Fruit fly (Drosophila melanogaster) whole organism, wandering third instar larva: ENCODE measurements around the gene Ugt37A2.

Experiments used
- Abd-B ChIP-seq: fragments of >200 bp; optimal IDR thresholded peaks from 2 replicates; lab custom pipeline; 2017; ENCODE audit warnings: missing biosample characterization, missing genetic modification characterization
- CG32264 ChIP-seq: fragments of 200-800 bp; sonication (Bioruptor generic); optimal IDR thresholded peaks from 2 replicates; lab custom pipeline; 2016; ENCODE audit warnings: missing biosample characterization, missing genetic modification characterization
- CG9705 ChIP-seq: fragments of 200-800 bp; sonication (Bioruptor generic); optimal IDR thresholded peaks from 2 replicates; lab custom pipeline; 2018; ENCODE audit warnings: missing biosample characterization, mild to moderate bottlenecking, missing genetic modification characterization
- CrebA ChIP-seq: fragments of 200-800 bp; sonication (Bioruptor generic); optimal IDR thresholded peaks from 2 replicates; lab custom pipeline; 2016; ENCODE audit warnings: missing biosample characterization, mild to moderate bottlenecking, missing genetic modification characterization, borderline replicate concordance
- Dfd ChIP-seq: fragments of >200 bp; optimal IDR thresholded peaks from 2 replicates; lab custom pipeline; 2017; ENCODE audit warnings: missing biosample characterization, missing genetic modification characterization
- Dif ChIP-seq: fragments of 200-275, 200-300 bp; sonication (Bioruptor generic); optimal IDR thresholded peaks from 2 replicates; lab custom pipeline; 2018; ENCODE audit warnings: missing biosample characterization, missing genetic modification characterization; ENCODE audit not compliant: partially characterized antibody
- GATAd ChIP-seq: sonication (Bioruptor generic); optimal IDR thresholded peaks from 2 replicates; lab custom pipeline; 2016; ENCODE audit warnings: missing biosample characterization, missing genetic modification characterization
- HLH106 ChIP-seq: fragments of 200-800 bp; optimal IDR thresholded peaks from 3 replicates; lab custom pipeline; 2019; ENCODE audit warnings: missing biosample characterization, mild to moderate bottlenecking, missing genetic modification characterization, moderate library complexity
- Hnf4 ChIP-seq: fragments of 200-800 bp; sonication (Bioruptor generic); optimal IDR thresholded peaks from 2 replicates; lab custom pipeline; 2016; ENCODE audit warnings: missing biosample characterization, mild to moderate bottlenecking, missing genetic modification characterization
- Hr78 ChIP-seq: fragments of >200 bp; optimal IDR thresholded peaks from 2 replicates; lab custom pipeline; 2017; ENCODE audit warnings: missing biosample characterization, missing genetic modification characterization
- Hr83 ChIP-seq: fragments of 200-300 bp; sonication (Bioruptor generic); optimal IDR thresholded peaks from 2 replicates; lab custom pipeline; 2016; ENCODE audit warnings: missing biosample characterization, mild to moderate bottlenecking, missing genetic modification characterization, moderate library complexity; ENCODE audit not compliant: poor library complexity, severe bottlenecking
- Jra ChIP-seq: sonication (Bioruptor generic); optimal IDR thresholded peaks from 2 replicates; lab custom pipeline; 2016; ENCODE audit warnings: missing biosample characterization, missing genetic modification characterization
- Mio ChIP-seq: sonication (Bioruptor generic); optimal IDR thresholded peaks from 2 replicates; lab custom pipeline; 2016; ENCODE audit warnings: missing biosample characterization, missing genetic modification characterization
- Myc ChIP-seq: fragments of >200 bp; optimal IDR thresholded peaks from 2 replicates; lab custom pipeline; 2017
- N ChIP-seq: fragments of >200 bp; optimal IDR thresholded peaks from 2 replicates; lab custom pipeline; 2018; ENCODE audit warnings: missing biosample characterization, missing external identifiers, missing genetic modification characterization
- OdsH ChIP-seq: fragments of 200-800 bp; sonication (Bioruptor generic); optimal IDR thresholded peaks from 2 replicates; lab custom pipeline; 2016; ENCODE audit warnings: missing biosample characterization, mild to moderate bottlenecking, missing genetic modification characterization
- Rel ChIP-seq, 2 experiments: fragments of 200-800 bp; sonication (Bioruptor generic) in 1 of 2; optimal IDR thresholded peaks; 2 replicates in 1 of 2; 3 replicates in 1 of 2; lab custom pipeline; 2016 to 2019; ENCODE audit warnings: mild to moderate bottlenecking in 2 of 2, missing biosample characterization in 2 of 2, missing genetic modification characterization in 2 of 2, moderate library complexity in 1 of 2
- Sp1 ChIP-seq: fragments of 200-800 bp; sonication (Bioruptor generic); optimal IDR thresholded peaks from 3 replicates; lab custom pipeline; 2019; ENCODE audit warnings: missing biosample characterization, mild to moderate bottlenecking, missing genetic modification characterization, moderate library complexity
- Vsx2 ChIP-seq: fragments of 200-300, 225-300 bp; sonication (Bioruptor generic); optimal IDR thresholded peaks from 2 replicates; lab custom pipeline; 2018; ENCODE audit warnings: missing biosample characterization, missing genetic modification characterization; ENCODE audit not compliant: partially characterized antibody
- br ChIP-seq: fragments of 200-800 bp; sonication (Bioruptor generic); optimal IDR thresholded peaks from 2 replicates; lab custom pipeline; 2016; ENCODE audit warnings: missing biosample characterization, missing genetic modification characterization
- brk ChIP-seq: fragments of 200-800 bp; sonication (Bioruptor generic); optimal IDR thresholded peaks from 2 replicates; lab custom pipeline; 2016; ENCODE audit warnings: missing biosample characterization, mild to moderate bottlenecking, missing genetic modification characterization
- dl ChIP-seq, 2 experiments: fragments of 175-275, 200-275 bp in 1 of 2; fragments of 200-275 bp in 1 of 2; sonication (Bioruptor generic); optimal IDR thresholded peaks; lab custom pipeline; 2018; ENCODE audit warnings: mild to moderate bottlenecking in 2 of 2, missing biosample characterization in 2 of 2, missing genetic modification characterization in 2 of 2, moderate library complexity in 2 of 2; ENCODE audit not compliant: partially characterized antibody in 2 of 2, insufficient read depth in 1 of 2
- dmrt93B ChIP-seq: fragments of 200-800 bp; sonication (Bioruptor generic); optimal IDR thresholded peaks from 2 replicates; lab custom pipeline; 2018; ENCODE audit warnings: missing biosample characterization, mild to moderate bottlenecking, missing genetic modification characterization
- ey ChIP-seq: fragments of 200-800 bp; sonication (Bioruptor generic); optimal IDR thresholded peaks from 2 replicates; lab custom pipeline; 2016; ENCODE audit warnings: missing biosample characterization, missing genetic modification characterization
- foxo ChIP-seq, 2 experiments: fragments of 200-800 bp; sonication (Bioruptor generic); optimal IDR thresholded peaks; 2 replicates in 1 of 2; 3 replicates in 1 of 2; lab custom pipeline; 2016 to 2017; ENCODE audit warnings: missing biosample characterization in 2 of 2, missing genetic modification characterization in 2 of 2
- fru ChIP-seq: fragments of 200-800 bp; sonication (Bioruptor generic); optimal IDR thresholded peaks from 3 replicates; lab custom pipeline; 2016; ENCODE audit warnings: missing biosample characterization, mild to moderate bottlenecking, missing genetic modification characterization
- h ChIP-seq: fragments of 200-800 bp; sonication (Bioruptor generic); optimal IDR thresholded peaks from 3 replicates; lab custom pipeline; 2016; ENCODE audit warnings: missing biosample characterization, mild to moderate bottlenecking, missing genetic modification characterization
- jim ChIP-seq: fragments of 175-275, 200-325 bp; sonication (Bioruptor generic); optimal IDR thresholded peaks from 2 replicates; lab custom pipeline; 2016; ENCODE audit warnings: missing biosample characterization, mild to moderate bottlenecking, missing genetic modification characterization
- lola ChIP-seq: fragments of >200 bp; optimal IDR thresholded peaks from 2 replicates; lab custom pipeline; 2017; ENCODE audit warnings: missing biosample characterization, missing genetic modification characterization
- rgr ChIP-seq: fragments of 200-800 bp; sonication (Bioruptor generic); optimal IDR thresholded peaks from 3 replicates; lab custom pipeline; 2016; ENCODE audit warnings: missing biosample characterization, mild to moderate bottlenecking, missing genetic modification characterization
- sage ChIP-seq: fragments of 200-800 bp; sonication (Bioruptor generic); optimal IDR thresholded peaks from 2 replicates; lab custom pipeline; 2016; ENCODE audit warnings: missing biosample characterization, mild to moderate bottlenecking, missing genetic modification characterization
- sv ChIP-seq: fragments of 200-800 bp; sonication (Bioruptor generic); optimal IDR thresholded peaks from 3 replicates; lab custom pipeline; 2016; ENCODE audit warnings: missing biosample characterization, missing genetic modification characterization
- usp ChIP-seq: fragments of >200 bp; optimal IDR thresholded peaks from 2 replicates; lab custom pipeline; 2017; ENCODE audit warnings: missing biosample characterization, missing genetic modification characterization
- woc ChIP-seq: sonication (Bioruptor generic); optimal IDR thresholded peaks from 2 replicates; lab custom pipeline; 2016; ENCODE audit warnings: missing biosample characterization, mild to moderate bottlenecking, missing genetic modification characterization

The Ugt37A2 gene

dm6 chr3R:12722392-12722914, 17.0 kb upstream of the Ugt37A2 start, which contains the start of gene Men (continued):
- TF ChIP-seq Jra (GFP tag; lab: Kevin White, UChicago), result peak; percentile 38
- TF ChIP-seq Sp1, result peak; percentile 76

DNA sequence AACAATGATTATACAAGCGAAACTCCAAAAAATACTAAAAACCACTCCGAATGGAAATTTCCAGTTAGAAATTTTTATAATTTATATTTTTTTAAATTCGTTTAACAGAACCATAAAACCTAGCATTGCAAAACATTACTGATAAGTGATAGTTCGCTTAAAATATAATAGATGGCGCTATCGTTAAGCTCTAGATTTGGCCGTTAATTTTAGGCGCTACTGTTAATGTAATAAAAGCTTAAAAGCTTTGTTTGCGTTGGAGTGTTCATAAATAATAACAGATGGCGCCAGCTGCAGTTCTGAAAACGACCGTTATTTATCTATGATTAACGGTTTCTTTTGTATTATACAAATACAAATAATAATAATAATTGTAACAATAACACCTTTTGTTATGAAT, 15.7 kb upstream of the Ugt37A2 start:
- TF ChIP-seq Abd-B (no peak), Myc (lab: Kevin White, UChicago) (peak; percentile 54), Hr83 (GFP tag; lab: Kevin White, UChicago) (peak; percentile 45), Jra (GFP tag; lab: Kevin White, UChicago) (no peak), jim (GFP tag; lab: Kevin White, UChicago) (no peak), br (GFP tag; lab: Kevin White, UChicago) (peak; percentile 19), CrebA (GFP tag; lab: Kevin White, UChicago) (peak; percentile 34), brk (peak; percentile 71), Vsx2 (no peak), HLH106 (tag; lab: Kevin White, UChicago) (no peak), dl (GFP tag; optimal IDR thresholded peaks at IDR 0.05; lab: Kevin White, UChicago; ENCODE audit: insufficient read depth in 1 of 2, partially characterized antibody in 2 of 2) (no peak), dmrt93B (no peak), OdsH (peak; percentile 9), ey (GFP tag; lab: Kevin White, UChicago) (no peak), lola (GFP tag; lab: Kevin White, UChicago) (no peak), Hnf4 (peak; percentile 8), sage (GFP tag; lab: Kevin White, UChicago) (peak; percentile 24), Dfd (GFP tag; lab: Kevin White, UChicago) (no peak), fru (no peak), Dif (GFP tag; lab: Kevin White, UChicago) (no peak), rgr (GFP tag; lab: Kevin White, UChicago) (peak; percentile 16), foxo (GFP tag; optimal IDR thresholded peaks at IDR 0.05; lab: Kevin White, UChicago) (peak in 1 of 2 experiments; percentile 2), Rel (GFP tag; optimal IDR thresholded peaks at IDR 0.05; lab: Kevin White, UChicago) (no peak), Rel (tag; optimal IDR thresholded peaks at IDR 0.05; lab: Kevin White, UChicago) (no peak), h (GFP tag; lab: Kevin White, UChicago) (peak; percentile 25)

dm6 chr3R:12727944-12728649, 11.3 kb upstream of the Ugt37A2 start:
- no peak for TF ChIP-seq Mio (GFP tag; lab: Kevin White, UChicago)
- peak; percentile 17 for TF ChIP-seq h (GFP tag; lab: Kevin White, UChicago)
- TF ChIP-seq usp, result no peak
- no peak for TF ChIP-seq Hr83 (GFP tag; lab: Kevin White, UChicago)
- no peak for TF ChIP-seq Hr78 (GFP tag; lab: Kevin White, UChicago)
- no peak for TF ChIP-seq Rel (GFP tag; optimal IDR thresholded peaks at IDR 0.05; lab: Kevin White, UChicago)
- no peak for TF ChIP-seq Rel (tag; optimal IDR thresholded peaks at IDR 0.05; lab: Kevin White, UChicago)
- no peak for TF ChIP-seq woc
- TF ChIP-seq dl (GFP tag; optimal IDR thresholded peaks at IDR 0.05; lab: Kevin White, UChicago; ENCODE audit: insufficient read depth in 1 of 2, partially characterized antibody in 2 of 2), result no peak
- TF ChIP-seq CG32264 (GFP tag; lab: Kevin White, UChicago), result no peak
- no peak for TF ChIP-seq jim (GFP tag; lab: Kevin White, UChicago)
- TF ChIP-seq CrebA (GFP tag; lab: Kevin White, UChicago), result no peak
- TF ChIP-seq fru, result peak; percentile 3
- TF ChIP-seq foxo (GFP tag; optimal IDR thresholded peaks at IDR 0.05; lab: Kevin White, UChicago), result peak in 1 of 2 experiments; percentile 36
- TF ChIP-seq Sp1, result no peak
- no peak for TF ChIP-seq CG9705 (GFP tag; lab: Kevin White, UChicago)
- no peak for TF ChIP-seq N (GFP tag; lab: Kevin White, UChicago)
- TF ChIP-seq dmrt93B, result no peak
- no peak for TF ChIP-seq Myc (lab: Kevin White, UChicago)
- TF ChIP-seq GATAd (GFP tag; lab: Kevin White, UChicago), result no peak
- no peak for TF ChIP-seq rgr (GFP tag; lab: Kevin White, UChicago)
- no peak for TF ChIP-seq br (GFP tag; lab: Kevin White, UChicago)
- peak; percentile 3 for TF ChIP-seq sv (GFP tag; lab: Kevin White, UChicago)
- no peak for TF ChIP-seq brk
